Worm (Caenorhabditis elegans): Measurements from ENCODE around the gene F38E9.6.

Gene F38E9.6

DNA sequence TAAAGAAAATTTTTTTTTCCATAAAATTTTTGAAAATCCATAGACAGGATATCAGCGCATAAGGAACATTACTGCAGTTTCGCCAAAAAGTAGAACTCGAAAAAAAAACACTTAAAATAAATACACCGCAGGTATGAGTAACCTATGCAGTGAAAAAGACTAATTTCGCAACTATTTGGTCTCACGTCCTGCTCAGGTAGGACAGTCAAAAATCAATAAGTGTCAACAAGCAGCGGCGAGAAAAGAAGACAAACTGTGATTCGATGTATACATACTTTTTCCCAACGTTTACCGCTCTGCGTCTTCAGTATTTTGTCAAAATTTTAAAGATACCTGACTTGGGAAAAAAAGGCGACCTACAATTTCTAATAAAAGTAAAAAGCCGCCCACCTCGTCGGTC is 20.3 kb upstream of the F38E9.6 start:
- no peak for TF ChIP-seq unc-3 (GFP tag; conservative IDR thresholded peaks at IDR 0.05)
- TF ChIP-seq unc-3 (tag; optimal IDR thresholded peaks at IDR 0.05): no peak
- TF ChIP-seq ceh-24 (tag; optimal IDR thresholded peaks at IDR 0.05): no peak

DNA sequence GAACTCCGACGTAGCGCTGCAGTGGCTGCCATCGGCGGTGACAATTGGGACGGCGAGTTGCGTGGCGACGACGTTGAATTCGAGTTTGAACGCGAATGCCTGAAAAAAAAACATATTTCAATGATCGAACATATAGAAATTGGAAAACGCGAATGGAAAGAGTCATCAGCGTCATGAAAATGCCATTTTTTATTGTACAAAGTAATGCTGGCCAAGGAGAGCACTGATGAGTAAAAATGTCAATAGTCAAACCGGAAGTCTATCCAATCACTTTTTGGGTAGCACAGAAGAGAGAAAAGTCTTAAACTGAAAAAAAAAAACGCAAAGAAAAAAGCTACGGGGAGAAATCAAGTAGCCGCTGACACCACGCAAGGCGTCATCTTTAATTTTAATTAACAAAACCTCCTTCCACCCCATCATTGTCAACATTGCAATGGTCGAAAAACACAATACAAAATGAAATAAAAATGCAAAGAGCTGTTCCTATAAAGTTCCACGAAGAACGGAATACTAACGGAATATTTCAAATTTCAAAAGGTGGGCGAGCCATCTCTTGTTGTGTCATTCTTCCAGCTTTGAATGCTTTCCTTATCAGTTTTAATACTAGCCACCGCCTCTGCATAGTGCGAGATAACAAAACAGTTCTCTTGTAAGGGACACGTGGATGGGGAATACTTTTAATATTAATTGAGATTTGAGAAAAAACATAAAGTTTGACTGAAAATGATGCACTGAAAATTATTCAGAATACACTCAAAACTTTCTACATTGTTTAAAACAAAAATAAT is 18.8 kb upstream of the F38E9.6 start:
- TF ChIP-seq pha-2 (tag; optimal IDR thresholded peaks at IDR 0.05) (no peak), nhr-232 (tag; optimal IDR thresholded peaks at IDR 0.05) (no peak), ceh-9 (tag; optimal IDR thresholded peaks at IDR 0.05) (no peak), elt-2 (tag; optimal IDR thresholded peaks at IDR 0.05) (peak; percentile 53)

ce11 chrX:16414572-16414971 is 17.7 kb upstream of the F38E9.6 start:
- TF ChIP-seq pat-9 (tag; optimal IDR thresholded peaks at IDR 0.05) (no peak), ref-2 (tag; optimal IDR thresholded peaks at IDR 0.05) (peak; percentile 27), ama-1 (optimal IDR thresholded peaks at IDR 0.05) (no peak), tbx-2 (tag; optimal IDR thresholded peaks at IDR 0.05) (no peak), sdc-2 (tag; optimal IDR thresholded peaks at IDR 0.05) (peak; percentile 25)

DNA sequence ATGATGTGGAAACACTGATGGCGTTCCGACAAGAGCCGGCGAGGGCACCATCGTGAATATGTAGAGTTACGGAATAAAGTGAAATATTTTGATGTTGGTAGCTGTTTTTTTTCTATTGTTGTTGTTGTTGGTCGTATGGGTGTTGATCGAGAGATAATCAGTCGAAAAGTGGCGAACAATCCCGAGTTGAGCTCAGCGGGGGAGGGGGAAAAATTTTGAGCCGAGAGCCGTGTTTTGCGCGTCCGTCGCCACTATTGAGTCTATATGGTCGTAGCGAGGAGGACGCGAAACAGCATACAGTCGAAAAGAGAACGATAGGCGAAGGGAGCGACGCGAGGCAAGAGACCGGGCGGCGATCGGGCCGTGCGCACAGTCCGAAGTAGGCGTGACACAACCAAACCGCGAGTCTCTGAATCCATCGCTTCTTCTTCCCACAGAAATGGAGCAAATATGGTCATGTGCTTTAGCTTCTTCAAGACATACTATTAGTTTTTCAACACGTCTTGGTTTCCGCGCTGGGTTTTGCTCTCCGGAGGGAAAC is 15.4 kb upstream of the F38E9.6 start, which contains the start of gene eat-17:
Gene eat-17, minus strand, starts transcription at position 51 of the 541 bp plus-strand sequence.
- TF ChIP-seq dve-1 (tag; optimal IDR thresholded peaks at IDR 0.05) (no peak), ceh-31 (tag; optimal IDR thresholded peaks at IDR 0.05) (peak; percentile 2)

- TF ChIP-seq ceh-9 (tag; optimal IDR thresholded peaks at IDR 0.05) (no peak), dmd-4 (tag; optimal IDR thresholded peaks at IDR 0.05; ENCODE audit: borderline replicate concordance) (no peak), ahr-1 (tag; optimal IDR thresholded peaks at IDR 0.05) (no peak), pqm-1 (tag; optimal IDR thresholded peaks at IDR 0.05) (no peak), ceh-48 (tag; optimal IDR thresholded peaks at IDR 0.05) (no peak), pros-1 (tag; optimal IDR thresholded peaks at IDR 0.05) (no peak), gmeb-2 (tag; optimal IDR thresholded peaks at IDR 0.05) (no peak), ets-4 (tag; optimal IDR thresholded peaks at IDR 0.05) (no peak), C08G9.2 (tag; optimal IDR thresholded peaks at IDR 0.05) (no peak), odd-2 (tag; optimal IDR thresholded peaks at IDR 0.05) (no peak), F13H6.1 (tag; optimal IDR thresholded peaks at IDR 0.05) (no peak)
Measured at ce11 chrX:16418396-16418795, 13.8 kb upstream of the F38E9.6 start.

DNA sequence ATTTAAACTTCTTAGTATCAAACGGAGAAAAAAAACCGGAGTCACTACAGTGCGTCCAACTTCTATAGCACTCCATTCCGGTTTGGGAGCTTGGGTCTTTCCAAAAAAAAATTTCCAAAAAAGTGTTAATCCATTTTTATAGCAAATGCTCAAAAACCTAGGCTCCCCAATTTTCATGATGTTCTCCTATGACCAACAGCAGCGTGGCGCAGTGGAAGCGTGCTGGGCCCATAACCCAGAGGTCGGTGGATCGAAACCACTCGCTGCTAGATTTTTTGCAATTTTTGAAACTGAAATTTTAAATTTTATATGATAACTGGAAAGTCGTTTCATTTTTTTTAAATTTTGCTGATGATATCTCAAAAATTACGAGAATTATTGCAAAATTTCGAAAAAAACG is 8.7 kb downstream of the F38E9.6 start:
- no peak for TF ChIP-seq unc-86 (tag; optimal IDR thresholded peaks at IDR 0.05)
- no peak for TF ChIP-seq gmeb-2 (tag; optimal IDR thresholded peaks at IDR 0.05)
- TF ChIP-seq nfya-1 (tag; optimal IDR thresholded peaks at IDR 0.05): no peak
- no peak for TF ChIP-seq fax-1 (tag; optimal IDR thresholded peaks at IDR 0.05)
- no peak for TF ChIP-seq ttx-3 (tag; optimal IDR thresholded peaks at IDR 0.05)
- TF ChIP-seq ceh-31 (tag; optimal IDR thresholded peaks at IDR 0.05): no peak
- no peak for TF ChIP-seq ahr-1 (tag; optimal IDR thresholded peaks at IDR 0.05)
- TF ChIP-seq pha-2 (tag; optimal IDR thresholded peaks at IDR 0.05): no peak
- TF ChIP-seq unc-3 (GFP tag; conservative IDR thresholded peaks at IDR 0.05): no peak
- no peak for TF ChIP-seq unc-3 (tag; optimal IDR thresholded peaks at IDR 0.05)
- TF ChIP-seq sdc-2 (tag; optimal IDR thresholded peaks at IDR 0.05): no peak
- TF ChIP-seq K02D7.2 (tag; optimal IDR thresholded peaks at IDR 0.05): no peak

DNA sequence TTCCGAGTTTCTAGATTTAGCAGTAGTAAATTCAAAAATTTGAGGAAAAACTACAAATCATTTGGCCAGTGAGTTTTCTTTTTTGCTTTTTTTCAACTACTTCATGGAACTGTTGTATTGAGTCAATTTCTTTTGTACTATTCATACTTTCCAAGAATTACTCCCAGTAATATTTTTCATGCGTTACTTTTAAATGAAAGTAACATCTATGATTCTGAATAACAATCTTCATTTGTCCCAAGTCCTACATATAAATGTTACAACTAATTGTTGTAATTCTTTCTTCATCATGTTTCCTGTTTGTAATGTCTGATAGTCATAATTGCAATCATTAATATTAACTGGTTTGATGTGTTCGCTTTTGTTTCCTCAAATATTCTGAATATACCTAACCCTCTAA is 11.4 kb downstream of the F38E9.6 start:
- TF ChIP-seq eyg-1 (tag; optimal IDR thresholded peaks at IDR 0.05): no peak
- TF ChIP-seq hlh-13 (GFP tag; optimal IDR thresholded peaks at IDR 0.05): no peak
- TF ChIP-seq T23F11.4 (GFP tag; optimal IDR thresholded peaks at IDR 0.05): no peak
- no peak for TF ChIP-seq rnt-1 (tag; optimal IDR thresholded peaks at IDR 0.05)
- TF ChIP-seq hlh-6 (tag; optimal IDR thresholded peaks at IDR 0.05): no peak
- TF ChIP-seq fax-1 (tag; optimal IDR thresholded peaks at IDR 0.05): no peak
- no peak for TF ChIP-seq nhr-11 (tag; optimal IDR thresholded peaks at IDR 0.05)
- no peak for TF ChIP-seq unc-3 (GFP tag; conservative IDR thresholded peaks at IDR 0.05)
- TF ChIP-seq unc-3 (tag; optimal IDR thresholded peaks at IDR 0.05): no peak
- TF ChIP-seq che-1 (tag; optimal IDR thresholded peaks at IDR 0.05): no peak
- TF ChIP-seq lim-6 (tag; optimal IDR thresholded peaks at IDR 0.05): no peak
- no peak for TF ChIP-seq npax-4 (tag; optimal IDR thresholded peaks at IDR 0.05)
